Fruit fly (Drosophila melanogaster) whole organism, adult: ENCODE measurements around the gene IntS6.

ENCODE experiments used
- CG12768 ChIP-seq: fragments of 200-800 bp; sonication (Bioruptor generic); optimal IDR thresholded peaks from 2 replicates; lab custom pipeline; 2017; ENCODE audit warnings: missing biosample characterization, missing genetic modification characterization, mild to moderate bottlenecking, moderate library complexity, missing genetic modification reagents
- CG1620 ChIP-seq: fragments of 200-800 bp; sonication (Bioruptor generic); optimal IDR thresholded peaks from 2 replicates; lab custom pipeline; 2016; ENCODE audit warnings: missing biosample characterization, missing genetic modification characterization
- Hr96 ChIP-seq: fragments of 200-800 bp; sonication (Bioruptor generic); optimal IDR thresholded peaks from 2 replicates; lab custom pipeline; 2016; ENCODE audit warnings: missing biosample characterization, missing genetic modification characterization
- Mnt ChIP-seq: fragments of 200-800 bp; sonication (Bioruptor generic); optimal IDR thresholded peaks from 2 replicates; lab custom pipeline; 2016; ENCODE audit warnings: missing biosample characterization, mild to moderate bottlenecking, missing genetic modification characterization
- cnc ChIP-seq, 2 experiments: fragments of >200 bp; optimal IDR thresholded peaks; 2 replicates each; lab custom pipeline; 2017
- kay ChIP-seq: fragments of 200-800 bp; sonication (Bioruptor generic); peaks from one replicate; lab custom pipeline; 2016; ENCODE audit warnings: missing biosample characterization, missing genetic modification characterization, borderline replicate concordance
- ovo ChIP-seq: fragments of 200-800 bp; sonication (Bioruptor generic); optimal IDR thresholded peaks from 2 replicates; lab custom pipeline; 2016; ENCODE audit warnings: missing biosample characterization, missing genetic modification characterization

- TF ChIP-seq ovo (GFP tag; lab: Kevin White, UChicago) = no peak
- no peak for TF ChIP-seq Hr96
- no peak for TF ChIP-seq CG1620 (GFP tag; lab: Kevin White, UChicago)
- TF ChIP-seq kay (GFP tag; lab: Kevin White, UChicago) = no peak
- TF ChIP-seq CG12768 (GFP tag; lab: Kevin White, UChicago) = no peak
- TF ChIP-seq cnc (optimal IDR thresholded peaks at IDR 0.05; lab: Kevin White, UChicago) = no peak
- TF ChIP-seq Mnt = no peak
Observed at dm6 chrX:5695035-5695434, 52.0 kb downstream of the IntS6 start, which contains the start of gene CG3149.
